Fruit fly (Drosophila melanogaster) whole organism, prepupa: ENCODE data around the gene Octbeta1R.

ENCODE experiments used
- Blimp-1 ChIP-seq: fragments of 200-800 bp; sonication (Bioruptor generic); optimal IDR thresholded peaks from 3 replicates; lab custom pipeline; 2017; ENCODE audit warnings: missing biosample characterization, missing genetic modification characterization, mild to moderate bottlenecking, moderate library complexity, missing genetic modification reagents
- CG11762 ChIP-seq: fragments of 200-800 bp; sonication (Bioruptor generic); optimal IDR thresholded peaks from 3 replicates; lab custom pipeline; 2016; ENCODE audit warnings: missing biosample characterization, missing genetic modification characterization; ENCODE audit not compliant: insufficient read depth
- CG3032 ChIP-seq: fragments of 200-800 bp; optimal IDR thresholded peaks from 2 replicates; lab custom pipeline; 2019; ENCODE audit warnings: missing biosample characterization, mild to moderate bottlenecking, missing genetic modification characterization, moderate library complexity
- CG34406 ChIP-seq: fragments of 200-800 bp; sonication (Bioruptor generic); optimal IDR thresholded peaks from 3 replicates; lab custom pipeline; 2016; ENCODE audit warnings: missing biosample characterization, missing genetic modification characterization
- CG6163 ChIP-seq: fragments of 200-800 bp; sonication (Bioruptor generic); IDR thresholded peaks from 3 replicates; pipeline ENCODE4 v1.3.6; 2022; ENCODE audit warnings: missing biosample characterization, missing genetic modification characterization
- CG6854 ChIP-seq: fragments of 200-800 bp; sonication (Bioruptor generic); optimal IDR thresholded peaks from 2 replicates; lab custom pipeline; 2017; ENCODE audit warnings: missing biosample characterization, mild to moderate bottlenecking, missing genetic modification characterization
- Hr39 ChIP-seq: fragments of 200-800 bp; sonication (Bioruptor generic); optimal IDR thresholded peaks from 2 replicates; lab custom pipeline; 2016; ENCODE audit warnings: missing biosample characterization, missing genetic modification characterization
- Lpt ChIP-seq: fragments of 200-800 bp; sonication (Bioruptor generic); optimal IDR thresholded peaks from 3 replicates; lab custom pipeline; 2016; ENCODE audit warnings: missing biosample characterization, missing genetic modification characterization
- Sox15 ChIP-seq: fragments of 200-800 bp; sonication (Bioruptor generic); optimal IDR thresholded peaks from 3 replicates; lab custom pipeline; 2016; ENCODE audit warnings: missing biosample characterization, missing genetic modification characterization
- cyc ChIP-seq: fragments of 200-800 bp; sonication (Bioruptor generic); optimal IDR thresholded peaks from 3 replicates; lab custom pipeline; 2016; ENCODE audit warnings: missing biosample characterization, missing genetic modification characterization
- eg ChIP-seq: fragments of 200-800 bp; sonication (Bioruptor generic); IDR thresholded peaks from 3 replicates; pipeline ENCODE4 v1.3.6; 2022; ENCODE audit warnings: missing biosample characterization, missing genetic modification characterization
- ss ChIP-seq, 2 experiments: fragments of 200-800 bp; sonication (Bioruptor generic); optimal IDR thresholded peaks; 2 replicates in 1 of 2; 3 replicates in 1 of 2; lab custom pipeline; 2017 to 2018; ENCODE audit warnings: mild to moderate bottlenecking in 2 of 2, missing biosample characterization in 2 of 2, missing genetic modification characterization in 2 of 2, moderate library complexity in 1 of 2
- svp ChIP-seq: fragments of 200-800 bp; sonication (Bioruptor generic); peaks from one replicate; lab custom pipeline; 2016; ENCODE audit warnings: missing biosample characterization, missing genetic modification characterization

DNA sequence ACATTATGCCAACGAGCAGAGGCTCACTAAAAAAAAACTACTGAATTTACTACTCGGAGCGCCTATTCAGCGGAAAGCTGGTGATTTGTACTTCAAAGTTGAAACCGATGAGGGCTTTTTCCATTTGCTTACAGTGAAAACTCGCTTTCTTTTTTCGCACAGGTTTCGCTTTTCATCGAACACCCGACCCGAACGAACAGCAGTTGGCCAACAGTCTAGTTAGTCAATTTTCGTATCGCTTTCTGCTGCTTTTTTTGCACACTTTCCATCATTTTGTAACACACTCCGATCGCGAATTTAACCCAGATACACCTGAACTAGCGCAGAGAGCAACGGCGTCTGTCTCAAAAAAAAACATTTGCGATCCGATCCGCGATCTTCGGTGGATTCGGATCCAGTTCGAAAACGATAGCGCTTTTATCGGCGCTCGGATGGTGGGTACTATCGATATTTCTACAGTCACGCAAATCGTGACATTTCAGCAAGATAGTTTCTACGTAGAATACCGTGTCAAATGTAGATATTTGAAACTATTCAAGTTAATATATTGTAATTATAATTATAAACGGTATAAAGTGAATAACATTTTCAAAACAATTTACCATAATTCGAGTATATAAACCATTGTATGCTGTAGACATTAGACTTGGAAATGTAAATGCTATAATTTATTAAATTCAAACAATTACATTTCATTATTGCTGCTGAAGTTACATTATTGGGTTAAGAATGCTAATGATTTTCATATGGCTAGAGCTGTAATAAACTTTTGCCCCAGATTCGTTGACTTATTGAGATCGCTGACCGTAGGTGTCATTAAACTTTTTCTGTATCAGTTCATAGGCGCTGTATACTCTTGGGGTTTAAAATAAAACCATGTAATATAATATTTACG is 31.5 kb downstream of the Octbeta1R start, which contains the start of gene CG5346:
- TF ChIP-seq Lpt (GFP tag; lab: Kevin White, UChicago) (no peak), Sox15 (no peak), cyc (GFP tag; lab: Kevin White, UChicago) (no peak), CG34406 (peak; percentile 1), Blimp-1 (GFP tag; lab: Kevin White, UChicago) (peak; percentile 27), CG11762 (GFP tag; lab: Kevin White, UChicago) (no peak), ss (GFP tag; optimal IDR thresholded peaks at IDR 0.05; lab: Kevin White, UChicago) (no peak), svp (peak; percentile 69), CG3032 (no peak), eg (GFP tag; lab: Robert Waterston, UW) (peak; percentile 51; the same call in 2 of the 3 replicates), CG6163 (GFP tag; lab: Robert Waterston, UW) (peak; percentile 62; the same call in 1 of the 3 replicates), CG6854 (GFP tag; lab: Kevin White, UChicago) (peak; percentile 20), Hr39 (no peak)
